Worm (Caenorhabditis elegans): ENCODE measurements around the gene sodh-2.
A peak's percentile ranks its signal among the peaks of the same experiment; 100 is the strongest.

The sodh-2 gene

ce11 chrV:11861880-11862544 lies 29.0 kb downstream of the sodh-2 start:
- TF ChIP-seq ctbp-1 (GFP tag; IDR thresholded peaks at IDR 0.05) (no peak), dve-1 (tag; optimal IDR thresholded peaks at IDR 0.05; ENCODE audit: insufficient read depth) (peak; percentile 49), unc-62 (GFP tag; optimal IDR thresholded peaks at IDR 0.05 in 1 of 2) (no peak), unc-62 (tag; optimal IDR thresholded peaks at IDR 0.05) (no peak), T26A8.4 (GFP tag; IDR thresholded peaks at IDR 0.05) (no peak), pqm-1 (tag; optimal IDR thresholded peaks at IDR 0.05) (peak; percentile 23), mep-1 (tag; optimal IDR thresholded peaks at IDR 0.05) (peak; percentile 29), fos-1 (tag; optimal IDR thresholded peaks at IDR 0.05) (no peak), nhr-111 (GFP tag; optimal IDR thresholded peaks at IDR 0.05) (no peak), dpl-1 (GFP tag; optimal IDR thresholded peaks at IDR 0.05) (no peak), mdl-1 (tag; optimal IDR thresholded peaks at IDR 0.05) (no peak), aha-1 (tag) (peak; percentile 93), rbr-2 (tag; optimal IDR thresholded peaks at IDR 0.05) (no peak), mdt-29 (GFP tag; IDR thresholded peaks at IDR 0.05) (no peak), T20F7.1 (GFP tag; optimal IDR thresholded peaks at IDR 0.05) (peak; percentile 16), Y48G9A.11 (GFP tag; IDR thresholded peaks at IDR 0.05) (no peak), ceh-44 (GFP tag; IDR thresholded peaks at IDR 0.05) (no peak), lir-3 (tag; optimal IDR thresholded peaks at IDR 0.05) (no peak), daf-16 (GFP tag; optimal IDR thresholded peaks at IDR 0.05) (no peak), daf-16 (tag; optimal IDR thresholded peaks at IDR 0.05) (peak; percentile 77), lsy-2 (tag; optimal IDR thresholded peaks at IDR 0.05) (peak in 1 of 2 experiments; percentile 17), dmd-6 (GFP tag; IDR thresholded peaks at IDR 0.05) (peak; percentile 53), nhr-77 (tag; optimal IDR thresholded peaks at IDR 0.05) (peak; percentile 23)

ce11 chrV:11860375-11860774 lies 30.7 kb downstream of the sodh-2 start, which contains the start of gene R13H4.5:
R13H4.5 (plus strand) TSS chrV:11860675.
- no peak for TF ChIP-seq Y5F2A.4 (GFP tag; optimal IDR thresholded peaks at IDR 0.05)
- TF ChIP-seq ctbp-1 (GFP tag; IDR thresholded peaks at IDR 0.05) = 0 out of 2 replicates have a peak, but pooled peaks have one; percentile 7
- peak; percentile 2 for TF ChIP-seq aha-1 (tag)

- TF ChIP-seq nhr-42 (GFP tag; IDR thresholded peaks at IDR 0.05) = no peak
- no peak for TF ChIP-seq mxl-2 (GFP tag; conservative IDR thresholded peaks at IDR 0.05)
- TF ChIP-seq tag-97 (GFP tag; IDR thresholded peaks at IDR 0.05) = no peak
- TF ChIP-seq lir-3 (tag; optimal IDR thresholded peaks at IDR 0.05) = no peak
- TF ChIP-seq ctbp-1 (GFP tag; IDR thresholded peaks at IDR 0.05) = no peak
- no peak for TF ChIP-seq ZK337.2 (GFP tag; IDR thresholded peaks at IDR 0.05)
- peak; percentile 10 for TF ChIP-seq dve-1 (tag; optimal IDR thresholded peaks at IDR 0.05; ENCODE audit: insufficient read depth)
- TF ChIP-seq unc-130 (GFP tag; optimal IDR thresholded peaks at IDR 0.05) = no peak
- TF ChIP-seq fkh-10 (GFP tag; optimal IDR thresholded peaks at IDR 0.05) = no peak
- TF ChIP-seq attf-4 (tag; optimal IDR thresholded peaks at IDR 0.05) = no peak
- no peak for TF ChIP-seq unc-39 (tag; optimal IDR thresholded peaks at IDR 0.05)
- TF ChIP-seq nhr-76 (tag; optimal IDR thresholded peaks at IDR 0.05) = no peak
- no peak for TF ChIP-seq Y5F2A.4 (GFP tag; optimal IDR thresholded peaks at IDR 0.05)
- TF ChIP-seq dpl-1 (GFP tag; optimal IDR thresholded peaks at IDR 0.05) = no peak
- no peak for TF ChIP-seq nhr-41 (GFP tag; IDR thresholded peaks at IDR 0.05)
- TF ChIP-seq cey-2 (tag; optimal IDR thresholded peaks at IDR 0.05; ENCODE audit: borderline replicate concordance, insufficient read depth) = no peak
- TF ChIP-seq nhr-111 (GFP tag; optimal IDR thresholded peaks at IDR 0.05) = no peak
- TF ChIP-seq daf-12 (tag; optimal IDR thresholded peaks at IDR 0.05) = no peak
- no peak for TF ChIP-seq dmd-9 (GFP tag; IDR thresholded peaks at IDR 0.05)
- no peak for TF ChIP-seq ztf-7 (tag; optimal IDR thresholded peaks at IDR 0.05)
- peak; percentile 16 for TF ChIP-seq mep-1 (tag; optimal IDR thresholded peaks at IDR 0.05)
- TF ChIP-seq ceh-20 (GFP tag; IDR thresholded peaks at IDR 0.05) = peak; percentile 14; the same call in 1 of the 2 replicates
- no peak for TF ChIP-seq lim-7 (GFP tag; IDR thresholded peaks at IDR 0.05)
- TF ChIP-seq dmd-6 (GFP tag; IDR thresholded peaks at IDR 0.05) = peak; percentile 63
- TF ChIP-seq tra-1 (GFP tag; IDR thresholded peaks at IDR 0.05) = no peak
- no peak for TF ChIP-seq ceh-32 (tag; optimal IDR thresholded peaks at IDR 0.05; ENCODE audit: poor library complexity)
- TF ChIP-seq madf-5 (GFP tag; IDR thresholded peaks at IDR 0.05) = no peak
- TF ChIP-seq gei-8 (GFP tag; optimal IDR thresholded peaks at IDR 0.05) = peak; percentile 63
- TF ChIP-seq dmd-8 (GFP tag; IDR thresholded peaks at IDR 0.05) = no peak
- peak; percentile 72 for TF ChIP-seq hlh-11 (tag; optimal IDR thresholded peaks at IDR 0.05)
Observed at ce11 chrV:11859082-11859858, 31.8 kb downstream of the sodh-2 start.

All from whole organism, L4 larva.